Worm (Caenorhabditis elegans): ENCODE results near the gene Y45F10D.6.

The Y45F10D.6 gene

ce11 chrIV:13778710-13779109 lies 19.0 kb downstream of the Y45F10D.6 start, which contains the start of gene gly-10:
gly-10 (plus strand) TSS chrIV:13779096.
- TF ChIP-seq hmg-4 (GFP tag; optimal IDR thresholded peaks at IDR 0.05), result no peak
- no peak for TF ChIP-seq ama-1 (optimal IDR thresholded peaks at IDR 0.05)
- no peak for TF ChIP-seq tra-4 (tag; optimal IDR thresholded peaks at IDR 0.05)

- no peak for TF ChIP-seq tra-4 (tag; optimal IDR thresholded peaks at IDR 0.05)
- peak; percentile 22 for TF ChIP-seq F13C5.2 (tag; optimal IDR thresholded peaks at IDR 0.05)
Measured at ce11 chrIV:13777480-13777879, 20.2 kb downstream of the Y45F10D.6 start, which contains the start of gene rpl-18. rpl-18 (plus strand) TSS chrIV:13777865.

DNA sequence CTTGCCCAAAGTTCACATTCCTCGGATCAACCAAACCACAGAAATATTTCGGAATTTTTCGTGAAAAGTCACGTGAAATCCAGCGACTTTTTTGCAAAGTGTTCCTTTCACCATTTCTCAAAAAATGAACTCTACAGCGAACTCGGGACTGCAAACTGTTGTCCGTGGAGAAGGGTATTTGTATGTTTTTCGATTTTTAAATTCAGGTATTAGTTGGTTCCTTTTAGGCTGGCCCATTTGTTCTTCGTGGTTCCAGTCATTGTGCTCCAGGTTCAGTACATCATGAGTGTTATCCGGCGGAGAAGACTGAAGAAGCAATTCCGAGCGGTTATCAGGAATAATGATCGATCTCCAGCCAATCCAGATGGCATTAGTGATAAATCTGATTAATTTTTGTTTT lies 21.0 kb downstream of the Y45F10D.6 start:
- TF ChIP-seq flt-1 (GFP tag; IDR thresholded peaks at IDR 0.05), result no peak

DNA sequence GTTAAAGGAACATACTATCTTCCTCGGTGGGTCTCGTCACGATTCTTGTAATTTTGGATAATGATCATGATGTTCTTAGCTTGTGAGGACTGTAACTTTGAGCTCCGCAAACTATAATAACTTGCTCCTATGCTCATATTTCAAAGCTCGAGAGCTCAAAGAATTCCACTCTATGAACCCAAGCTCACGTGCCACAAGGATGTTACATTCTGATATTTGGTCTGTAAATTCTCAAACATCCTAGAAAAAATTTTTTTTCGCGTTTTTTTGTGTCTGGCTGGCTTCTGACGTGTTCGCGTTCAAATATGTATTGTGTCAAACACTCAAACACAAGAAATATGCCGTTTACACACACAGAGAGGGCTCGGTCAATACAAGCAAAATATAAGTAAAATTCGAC lies 21.6 kb downstream of the Y45F10D.6 start, which contains the start of gene Y45F10D.16:
TSS of gene Y45F10D.16 (plus strand) at position 301 of the 400 bp plus-strand sequence.
- TF ChIP-seq flt-1 (GFP tag; IDR thresholded peaks at IDR 0.05), result no peak
- TF ChIP-seq sea-1 (GFP tag; conservative IDR thresholded peaks at IDR 0.05), result no peak
- TF ChIP-seq ama-1 (optimal IDR thresholded peaks at IDR 0.05), result no peak
- TF ChIP-seq scrt-1 (GFP tag; IDR thresholded peaks at IDR 0.05), result no peak
- TF ChIP-seq hnd-1 (tag; optimal IDR thresholded peaks at IDR 0.05), result no peak
- TF ChIP-seq ets-7 (tag; optimal IDR thresholded peaks at IDR 0.05), result no peak
- no peak for TF ChIP-seq F13C5.2 (tag; optimal IDR thresholded peaks at IDR 0.05)
- TF ChIP-seq tra-4 (tag; optimal IDR thresholded peaks at IDR 0.05), result no peak
- TF ChIP-seq hmbx-1 (tag; optimal IDR thresholded peaks at IDR 0.05), result no peak
- TF ChIP-seq aly-1 (tag; optimal IDR thresholded peaks at IDR 0.05), result no peak
- no peak for TF ChIP-seq ceh-13 (GFP tag; optimal IDR thresholded peaks at IDR 0.05)

DNA sequence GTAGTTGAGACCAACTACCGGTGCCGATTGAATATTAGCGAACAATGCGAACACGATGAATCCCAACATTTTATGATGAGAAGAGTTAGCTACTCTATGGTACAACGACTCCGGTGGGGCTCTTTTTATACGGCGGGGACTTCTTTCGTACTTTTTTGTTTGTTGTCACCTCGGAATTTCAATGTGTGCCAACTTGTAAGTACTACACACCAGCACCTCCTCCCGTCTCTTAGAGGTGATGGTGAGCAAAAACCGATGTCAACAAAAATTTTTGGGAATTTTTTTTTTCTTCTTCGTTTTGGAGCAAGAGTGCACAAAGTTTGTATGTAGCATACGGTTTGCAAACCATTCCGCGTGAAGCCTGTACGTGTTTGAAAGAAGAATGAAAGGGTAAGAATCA lies 23.1 kb downstream of the Y45F10D.6 start, which contains the start of gene Y45F10D.2:
TSS of gene Y45F10D.2 (minus strand) at position 101 of the 400 bp plus-strand sequence.
- TF ChIP-seq scrt-1 (GFP tag; IDR thresholded peaks at IDR 0.05) (no peak), hnd-1 (tag; optimal IDR thresholded peaks at IDR 0.05) (no peak), hmg-4 (GFP tag; optimal IDR thresholded peaks at IDR 0.05) (no peak), aly-1 (tag; optimal IDR thresholded peaks at IDR 0.05) (no peak), ama-1 (optimal IDR thresholded peaks at IDR 0.05) (no peak)

DNA sequence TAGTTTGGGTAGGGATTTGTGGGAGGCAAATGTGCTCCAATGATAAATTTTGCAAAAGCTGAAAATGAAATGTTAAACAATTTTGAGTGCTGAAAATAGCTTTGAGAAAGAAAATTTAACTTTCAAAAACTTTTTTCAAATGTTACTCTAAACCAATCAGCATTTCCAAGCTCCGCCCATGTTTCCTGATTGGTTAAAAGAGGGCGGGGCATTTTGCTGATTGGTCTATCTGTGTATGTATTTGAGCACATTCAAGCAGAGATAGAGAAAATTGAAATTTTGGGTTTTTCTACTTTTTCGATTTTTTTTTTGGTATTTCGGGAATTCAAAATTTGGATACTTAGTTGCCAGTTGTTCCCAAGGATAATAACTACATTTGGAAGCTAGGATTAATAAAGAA lies 33.0 kb downstream of the Y45F10D.6 start:
- TF ChIP-seq ama-1 (optimal IDR thresholded peaks at IDR 0.05) (no peak), ceh-36 (tag; optimal IDR thresholded peaks at IDR 0.05) (no peak), F13C5.2 (tag; optimal IDR thresholded peaks at IDR 0.05) (no peak), hmbx-1 (tag; optimal IDR thresholded peaks at IDR 0.05) (no peak), hmg-4 (GFP tag; optimal IDR thresholded peaks at IDR 0.05) (no peak), tbx-37 (GFP tag; conservative IDR thresholded peaks at IDR 0.05) (no peak), pes-1 (GFP tag; IDR thresholded peaks at IDR 0.05) (no peak), flt-1 (GFP tag; IDR thresholded peaks at IDR 0.05) (no peak), sea-1 (GFP tag; conservative IDR thresholded peaks at IDR 0.05) (no peak), ets-7 (tag; optimal IDR thresholded peaks at IDR 0.05) (no peak), scrt-1 (GFP tag; IDR thresholded peaks at IDR 0.05) (no peak), ceh-13 (GFP tag; optimal IDR thresholded peaks at IDR 0.05) (no peak), B0310.2 (tag; optimal IDR thresholded peaks at IDR 0.05) (no peak), aly-1 (tag; optimal IDR thresholded peaks at IDR 0.05) (no peak), tra-4 (tag; optimal IDR thresholded peaks at IDR 0.05) (no peak), hnd-1 (tag; optimal IDR thresholded peaks at IDR 0.05) (no peak), tbx-11 (GFP tag; IDR thresholded peaks at IDR 0.05) (no peak)

ce11 chrIV:13763449-13763848 lies 34.3 kb downstream of the Y45F10D.6 start:
- TF ChIP-seq hnd-1 (tag; optimal IDR thresholded peaks at IDR 0.05) (no peak), flt-1 (GFP tag; IDR thresholded peaks at IDR 0.05) (no peak), F13C5.2 (tag; optimal IDR thresholded peaks at IDR 0.05) (no peak), scrt-1 (GFP tag; IDR thresholded peaks at IDR 0.05) (no peak), pes-1 (GFP tag; IDR thresholded peaks at IDR 0.05) (no peak), ama-1 (optimal IDR thresholded peaks at IDR 0.05) (no peak), hmg-4 (GFP tag; optimal IDR thresholded peaks at IDR 0.05) (no peak)

- TF ChIP-seq ama-1 (optimal IDR thresholded peaks at IDR 0.05) (no peak), B0310.2 (tag; optimal IDR thresholded peaks at IDR 0.05) (no peak), hmbx-1 (tag; optimal IDR thresholded peaks at IDR 0.05) (no peak), hnd-1 (tag; optimal IDR thresholded peaks at IDR 0.05) (no peak), ceh-36 (tag; optimal IDR thresholded peaks at IDR 0.05) (no peak), pes-1 (GFP tag; IDR thresholded peaks at IDR 0.05) (no peak), F13C5.2 (tag; optimal IDR thresholded peaks at IDR 0.05) (no peak)
Measured at ce11 chrIV:13755619-13756018, 42.1 kb downstream of the Y45F10D.6 start.

ce11 chrIV:13750033-13750432 lies 47.7 kb downstream of the Y45F10D.6 start, which contains the start of gene sorb-1:
sorb-1 (plus strand) TSS chrIV:13750333.
- TF ChIP-seq B0310.2 (tag; optimal IDR thresholded peaks at IDR 0.05) (no peak), aly-1 (tag; optimal IDR thresholded peaks at IDR 0.05) (no peak), hmg-4 (GFP tag; optimal IDR thresholded peaks at IDR 0.05) (no peak), scrt-1 (GFP tag; IDR thresholded peaks at IDR 0.05) (no peak), tbx-11 (GFP tag; IDR thresholded peaks at IDR 0.05) (no peak)

All from whole organism, early embryonic.